Worm (Caenorhabditis elegans): ENCODE measurements around the gene Y51A2D.8.
A peak's percentile ranks its signal among the peaks of the same experiment; 100 is the strongest.

The Y51A2D.8 gene

ce11 chrV:18564786-18565185, 11.1 kb upstream of the Y51A2D.8 start, which contains the start of gene srg-34:
TSS of gene srg-34 (minus strand) at chrV:18564886.
- TF ChIP-seq egl-43 (GFP tag; IDR thresholded peaks at IDR 0.05): no peak
- TF ChIP-seq ama-1 (optimal IDR thresholded peaks at IDR 0.05): no peak
- TF ChIP-seq snpc-4 (tag; optimal IDR thresholded peaks at IDR 0.05): no peak
- no peak for TF ChIP-seq tra-1 (GFP tag; IDR thresholded peaks at IDR 0.05)
- no peak for TF ChIP-seq nhr-25 (tag; optimal IDR thresholded peaks at IDR 0.05; ENCODE audit: borderline replicate concordance, insufficient read depth)
- no peak for TF ChIP-seq ceh-28 (tag; optimal IDR thresholded peaks at IDR 0.05)
- TF ChIP-seq set-16 (GFP tag; IDR thresholded peaks at IDR 0.05): no peak
- TF ChIP-seq daf-16 (GFP tag; optimal IDR thresholded peaks at IDR 0.05): no peak
- no peak for TF ChIP-seq daf-16 (tag; optimal IDR thresholded peaks at IDR 0.05)
- TF ChIP-seq mxl-2 (GFP tag; conservative IDR thresholded peaks at IDR 0.05): no peak
- TF ChIP-seq ztf-7 (tag; optimal IDR thresholded peaks at IDR 0.05): no peak
- TF ChIP-seq hlh-30 (tag; optimal IDR thresholded peaks at IDR 0.05; ENCODE audit: insufficient read depth): no peak
- TF ChIP-seq unc-39 (tag; optimal IDR thresholded peaks at IDR 0.05): no peak
- no peak for TF ChIP-seq nhr-48 (tag; optimal IDR thresholded peaks at IDR 0.05)
- TF ChIP-seq ztf-11 (tag; optimal IDR thresholded peaks at IDR 0.05): no peak

ce11 chrV:18560944-18561343, 7.3 kb upstream of the Y51A2D.8 start:
- TF ChIP-seq Y5F2A.4 (GFP tag; optimal IDR thresholded peaks at IDR 0.05) (no peak), aha-1 (tag) (peak; percentile 54)

ce11 chrV:18560188-18560587, 6.5 kb upstream of the Y51A2D.8 start, which contains the start of gene ttr-26:
TSS of gene ttr-26 (minus strand) at chrV:18560288.
- TF ChIP-seq cey-2 (tag; optimal IDR thresholded peaks at IDR 0.05; ENCODE audit: borderline replicate concordance, insufficient read depth): no peak
- no peak for TF ChIP-seq pha-4 (GFP tag; IDR thresholded peaks at IDR 0.05)
- TF ChIP-seq pha-4 (tag; optimal IDR thresholded peaks at IDR 0.05): no peak
- TF ChIP-seq ceh-62 (tag; optimal IDR thresholded peaks at IDR 0.05): no peak
- TF ChIP-seq nhr-42 (GFP tag; IDR thresholded peaks at IDR 0.05): no peak
- TF ChIP-seq Y105C5A.15 (GFP tag; IDR thresholded peaks at IDR 0.05): no peak
- no peak for TF ChIP-seq F44E2.7 (GFP tag; IDR thresholded peaks at IDR 0.05)
- TF ChIP-seq aly-2 (tag; optimal IDR thresholded peaks at IDR 0.05): no peak
- TF ChIP-seq pqm-1 (tag; optimal IDR thresholded peaks at IDR 0.05): no peak
- no peak for TF ChIP-seq T26A8.4 (GFP tag; IDR thresholded peaks at IDR 0.05)
- TF ChIP-seq tag-97 (GFP tag; IDR thresholded peaks at IDR 0.05): no peak
- TF ChIP-seq fkh-10 (GFP tag; optimal IDR thresholded peaks at IDR 0.05): no peak
- no peak for TF ChIP-seq skn-1 (tag; optimal IDR thresholded peaks at IDR 0.05)
- no peak for TF ChIP-seq saeg-2 (GFP tag; IDR thresholded peaks at IDR 0.05)
- no peak for TF ChIP-seq tra-1 (GFP tag; IDR thresholded peaks at IDR 0.05)

ce11 chrV:18556488-18556887, 2.8 kb upstream of the Y51A2D.8 start, which contains the start of the genes ttr-24 and ttr-25:
TSS of gene ttr-24 (minus strand) at chrV:18556643.
TSS of gene ttr-25 (plus strand) at chrV:18556714.
- TF ChIP-seq daf-16 (GFP tag; optimal IDR thresholded peaks at IDR 0.05) (peak in 1 of 2 experiments; percentile 77), daf-16 (tag; optimal IDR thresholded peaks at IDR 0.05) (no peak), jun-1 (tag; optimal IDR thresholded peaks at IDR 0.05) (no peak)

ce11 chrV:18536015-18536414, 17.6 kb downstream of the Y51A2D.8 start:
- TF ChIP-seq aly-2 (tag; optimal IDR thresholded peaks at IDR 0.05) (no peak), mdt-29 (GFP tag; IDR thresholded peaks at IDR 0.05) (no peak), zfp-3 (GFP tag; conservative IDR thresholded peaks at IDR 0.05) (no peak), cey-2 (tag; optimal IDR thresholded peaks at IDR 0.05; ENCODE audit: borderline replicate concordance, insufficient read depth) (no peak), nhr-10 (tag; optimal IDR thresholded peaks at IDR 0.05) (no peak), nhr-25 (tag; optimal IDR thresholded peaks at IDR 0.05; ENCODE audit: borderline replicate concordance, insufficient read depth) (no peak), nhr-41 (GFP tag; IDR thresholded peaks at IDR 0.05) (no peak), rbr-2 (tag; optimal IDR thresholded peaks at IDR 0.05) (no peak), ceh-44 (GFP tag; IDR thresholded peaks at IDR 0.05) (no peak), ZK337.2 (GFP tag; IDR thresholded peaks at IDR 0.05) (no peak), hlh-11 (tag; optimal IDR thresholded peaks at IDR 0.05) (no peak), hmg-1.1 (GFP tag; IDR thresholded peaks at IDR 0.05) (no peak), mes-2 (tag; optimal IDR thresholded peaks at IDR 0.05; ENCODE audit: poor library complexity, severe bottlenecking) (no peak), daf-19 (GFP tag; conservative IDR thresholded peaks at IDR 0.05) (no peak), mdl-1 (tag; optimal IDR thresholded peaks at IDR 0.05) (no peak), F10B5.3 (tag; optimal IDR thresholded peaks at IDR 0.05) (no peak), hlh-30 (tag; optimal IDR thresholded peaks at IDR 0.05; ENCODE audit: insufficient read depth) (no peak)
